Fruit fly (Drosophila melanogaster) whole organism, wandering third instar larva: ENCODE data around the gene CG4835.

Experiments used
- Abd-B ChIP-seq: fragments of >200 bp; optimal IDR thresholded peaks from 2 replicates; lab custom pipeline; 2017; ENCODE audit warnings: missing biosample characterization, missing genetic modification characterization
- CG32264 ChIP-seq: fragments of 200-800 bp; sonication (Bioruptor generic); optimal IDR thresholded peaks from 2 replicates; lab custom pipeline; 2016; ENCODE audit warnings: missing biosample characterization, missing genetic modification characterization
- CG9705 ChIP-seq: fragments of 200-800 bp; sonication (Bioruptor generic); optimal IDR thresholded peaks from 2 replicates; lab custom pipeline; 2018; ENCODE audit warnings: missing biosample characterization, mild to moderate bottlenecking, missing genetic modification characterization
- CrebA ChIP-seq: fragments of 200-800 bp; sonication (Bioruptor generic); optimal IDR thresholded peaks from 2 replicates; lab custom pipeline; 2016; ENCODE audit warnings: missing biosample characterization, mild to moderate bottlenecking, missing genetic modification characterization, borderline replicate concordance
- Dfd ChIP-seq: fragments of >200 bp; optimal IDR thresholded peaks from 2 replicates; lab custom pipeline; 2017; ENCODE audit warnings: missing biosample characterization, missing genetic modification characterization
- Dif ChIP-seq: fragments of 200-275, 200-300 bp; sonication (Bioruptor generic); optimal IDR thresholded peaks from 2 replicates; lab custom pipeline; 2018; ENCODE audit warnings: missing biosample characterization, missing genetic modification characterization; ENCODE audit not compliant: partially characterized antibody
- HLH106 ChIP-seq: fragments of 200-800 bp; optimal IDR thresholded peaks from 3 replicates; lab custom pipeline; 2019; ENCODE audit warnings: missing biosample characterization, mild to moderate bottlenecking, missing genetic modification characterization, moderate library complexity
- Hnf4 ChIP-seq: fragments of 200-800 bp; sonication (Bioruptor generic); optimal IDR thresholded peaks from 2 replicates; lab custom pipeline; 2016; ENCODE audit warnings: missing biosample characterization, mild to moderate bottlenecking, missing genetic modification characterization
- Hr78 ChIP-seq: fragments of >200 bp; optimal IDR thresholded peaks from 2 replicates; lab custom pipeline; 2017; ENCODE audit warnings: missing biosample characterization, missing genetic modification characterization
- Hr83 ChIP-seq: fragments of 200-300 bp; sonication (Bioruptor generic); optimal IDR thresholded peaks from 2 replicates; lab custom pipeline; 2016; ENCODE audit warnings: missing biosample characterization, mild to moderate bottlenecking, missing genetic modification characterization, moderate library complexity; ENCODE audit not compliant: poor library complexity, severe bottlenecking
- Jra ChIP-seq: sonication (Bioruptor generic); optimal IDR thresholded peaks from 2 replicates; lab custom pipeline; 2016; ENCODE audit warnings: missing biosample characterization, missing genetic modification characterization
- N ChIP-seq: fragments of >200 bp; optimal IDR thresholded peaks from 2 replicates; lab custom pipeline; 2018; ENCODE audit warnings: missing biosample characterization, missing external identifiers, missing genetic modification characterization
- OdsH ChIP-seq: fragments of 200-800 bp; sonication (Bioruptor generic); optimal IDR thresholded peaks from 2 replicates; lab custom pipeline; 2016; ENCODE audit warnings: missing biosample characterization, mild to moderate bottlenecking, missing genetic modification characterization
- Rel ChIP-seq, 2 experiments: fragments of 200-800 bp; sonication (Bioruptor generic) in 1 of 2; optimal IDR thresholded peaks; 2 replicates in 1 of 2; 3 replicates in 1 of 2; lab custom pipeline; 2016 to 2019; ENCODE audit warnings: mild to moderate bottlenecking in 2 of 2, missing biosample characterization in 2 of 2, missing genetic modification characterization in 2 of 2, moderate library complexity in 1 of 2
- Sp1 ChIP-seq: fragments of 200-800 bp; sonication (Bioruptor generic); optimal IDR thresholded peaks from 3 replicates; lab custom pipeline; 2019; ENCODE audit warnings: missing biosample characterization, mild to moderate bottlenecking, missing genetic modification characterization, moderate library complexity
- Vsx2 ChIP-seq: fragments of 200-300, 225-300 bp; sonication (Bioruptor generic); optimal IDR thresholded peaks from 2 replicates; lab custom pipeline; 2018; ENCODE audit warnings: missing biosample characterization, missing genetic modification characterization; ENCODE audit not compliant: partially characterized antibody
- br ChIP-seq: fragments of 200-800 bp; sonication (Bioruptor generic); optimal IDR thresholded peaks from 2 replicates; lab custom pipeline; 2016; ENCODE audit warnings: missing biosample characterization, missing genetic modification characterization
- brk ChIP-seq: fragments of 200-800 bp; sonication (Bioruptor generic); optimal IDR thresholded peaks from 2 replicates; lab custom pipeline; 2016; ENCODE audit warnings: missing biosample characterization, mild to moderate bottlenecking, missing genetic modification characterization
- dl ChIP-seq, 2 experiments: fragments of 175-275, 200-275 bp in 1 of 2; fragments of 200-275 bp in 1 of 2; sonication (Bioruptor generic); optimal IDR thresholded peaks; lab custom pipeline; 2018; ENCODE audit warnings: mild to moderate bottlenecking in 2 of 2, missing biosample characterization in 2 of 2, missing genetic modification characterization in 2 of 2, moderate library complexity in 2 of 2; ENCODE audit not compliant: partially characterized antibody in 2 of 2, insufficient read depth in 1 of 2
- dmrt93B ChIP-seq: fragments of 200-800 bp; sonication (Bioruptor generic); optimal IDR thresholded peaks from 2 replicates; lab custom pipeline; 2018; ENCODE audit warnings: missing biosample characterization, mild to moderate bottlenecking, missing genetic modification characterization
- dsf ChIP-seq: sonication (Bioruptor generic); optimal IDR thresholded peaks from 2 replicates; lab custom pipeline; 2016; ENCODE audit warnings: missing biosample characterization, missing genetic modification characterization, borderline replicate concordance
- ey ChIP-seq: fragments of 200-800 bp; sonication (Bioruptor generic); optimal IDR thresholded peaks from 2 replicates; lab custom pipeline; 2016; ENCODE audit warnings: missing biosample characterization, missing genetic modification characterization
- foxo ChIP-seq, 2 experiments: fragments of 200-800 bp; sonication (Bioruptor generic); optimal IDR thresholded peaks; 2 replicates in 1 of 2; 3 replicates in 1 of 2; lab custom pipeline; 2016 to 2017; ENCODE audit warnings: missing biosample characterization in 2 of 2, missing genetic modification characterization in 2 of 2
- fru ChIP-seq: fragments of 200-800 bp; sonication (Bioruptor generic); optimal IDR thresholded peaks from 3 replicates; lab custom pipeline; 2016; ENCODE audit warnings: missing biosample characterization, mild to moderate bottlenecking, missing genetic modification characterization
- jim ChIP-seq: fragments of 175-275, 200-325 bp; sonication (Bioruptor generic); optimal IDR thresholded peaks from 2 replicates; lab custom pipeline; 2016; ENCODE audit warnings: missing biosample characterization, mild to moderate bottlenecking, missing genetic modification characterization
- lola ChIP-seq: fragments of >200 bp; optimal IDR thresholded peaks from 2 replicates; lab custom pipeline; 2017; ENCODE audit warnings: missing biosample characterization, missing genetic modification characterization
- pan ChIP-seq: fragments of >200 bp; optimal IDR thresholded peaks from 2 replicates; lab custom pipeline; 2017
- rgr ChIP-seq: fragments of 200-800 bp; sonication (Bioruptor generic); optimal IDR thresholded peaks from 3 replicates; lab custom pipeline; 2016; ENCODE audit warnings: missing biosample characterization, mild to moderate bottlenecking, missing genetic modification characterization
- sage ChIP-seq: fragments of 200-800 bp; sonication (Bioruptor generic); optimal IDR thresholded peaks from 2 replicates; lab custom pipeline; 2016; ENCODE audit warnings: missing biosample characterization, mild to moderate bottlenecking, missing genetic modification characterization
- sv ChIP-seq: fragments of 200-800 bp; sonication (Bioruptor generic); optimal IDR thresholded peaks from 3 replicates; lab custom pipeline; 2016; ENCODE audit warnings: missing biosample characterization, missing genetic modification characterization
- tai ChIP-seq: sonication (Bioruptor generic); optimal IDR thresholded peaks from 2 replicates; lab custom pipeline; 2016; ENCODE audit warnings: missing biosample characterization, missing genetic modification characterization
- usp ChIP-seq: fragments of >200 bp; optimal IDR thresholded peaks from 2 replicates; lab custom pipeline; 2017; ENCODE audit warnings: missing biosample characterization, missing genetic modification characterization
- woc ChIP-seq: sonication (Bioruptor generic); optimal IDR thresholded peaks from 2 replicates; lab custom pipeline; 2016; ENCODE audit warnings: missing biosample characterization, mild to moderate bottlenecking, missing genetic modification characterization

CG4835 gene

dm6 chr3L:5479490-5479889, at the start of gene CG4835:
TSS of gene CG4835 (plus strand) at chr3L:5479790.
- TF ChIP-seq Dfd (GFP tag; lab: Kevin White, UChicago): no peak
- no peak for TF ChIP-seq pan
- no peak for TF ChIP-seq HLH106 (tag; lab: Kevin White, UChicago)
- no peak for TF ChIP-seq brk
- TF ChIP-seq Abd-B (GFP tag; lab: Kevin White, UChicago): no peak
- TF ChIP-seq Dif (GFP tag; lab: Kevin White, UChicago): no peak
- no peak for TF ChIP-seq dsf (GFP tag; lab: Kevin White, UChicago)
- no peak for TF ChIP-seq OdsH
- no peak for TF ChIP-seq sv (GFP tag; lab: Kevin White, UChicago)
- no peak for TF ChIP-seq CrebA (GFP tag; lab: Kevin White, UChicago)
- TF ChIP-seq Hr78 (GFP tag; lab: Kevin White, UChicago): no peak
- TF ChIP-seq dl (GFP tag; optimal IDR thresholded peaks at IDR 0.05; lab: Kevin White, UChicago; ENCODE audit: insufficient read depth in 1 of 2, partially characterized antibody in 2 of 2): no peak
- TF ChIP-seq CG9705: no peak
- TF ChIP-seq fru (GFP tag; lab: Kevin White, UChicago): no peak

- TF ChIP-seq usp (GFP tag; lab: Kevin White, UChicago) (no peak), dl (GFP tag; optimal IDR thresholded peaks at IDR 0.05; lab: Kevin White, UChicago; ENCODE audit: insufficient read depth in 1 of 2, partially characterized antibody in 2 of 2) (no peak), tai (no peak), lola (no peak), Hnf4 (GFP tag; lab: Kevin White, UChicago) (no peak), woc (GFP tag; lab: Kevin White, UChicago) (no peak), N (GFP tag; lab: Kevin White, UChicago) (no peak), br (GFP tag; lab: Kevin White, UChicago) (no peak), OdsH (no peak), rgr (GFP tag; lab: Kevin White, UChicago) (no peak), sv (GFP tag; lab: Kevin White, UChicago) (no peak), jim (GFP tag; lab: Kevin White, UChicago) (no peak), HLH106 (tag; lab: Kevin White, UChicago) (no peak), pan (no peak), Abd-B (GFP tag; lab: Kevin White, UChicago) (no peak), brk (no peak), dmrt93B (no peak), ey (GFP tag; lab: Kevin White, UChicago) (no peak)
Observed at dm6 chr3L:5447087-5447486, 32.5 kb upstream of the CG4835 start.

- TF ChIP-seq Rel (GFP tag; optimal IDR thresholded peaks at IDR 0.05; lab: Kevin White, UChicago) (no peak), Rel (tag; optimal IDR thresholded peaks at IDR 0.05; lab: Kevin White, UChicago) (no peak), Dfd (GFP tag; lab: Kevin White, UChicago) (peak; percentile 32)
Observed at dm6 chr3L:5447843-5448242, 31.7 kb upstream of the CG4835 start.

- TF ChIP-seq Vsx2 (GFP tag; lab: Kevin White, UChicago) (peak; percentile 16), CrebA (GFP tag; lab: Kevin White, UChicago) (no peak)
Observed at dm6 chr3L:5452490-5453030, 27.0 kb upstream of the CG4835 start.

dm6 chr3L:5498858-5499257, 19.3 kb downstream of the CG4835 start, which contains the start of gene blanks:
TSS of gene blanks (minus strand) at chr3L:5498958.
- TF ChIP-seq Dfd (GFP tag; lab: Kevin White, UChicago): no peak
- TF ChIP-seq jim (GFP tag; lab: Kevin White, UChicago): no peak
- no peak for TF ChIP-seq pan
- no peak for TF ChIP-seq dl (GFP tag; optimal IDR thresholded peaks at IDR 0.05; lab: Kevin White, UChicago; ENCODE audit: insufficient read depth in 1 of 2, partially characterized antibody in 2 of 2)
- TF ChIP-seq usp (GFP tag; lab: Kevin White, UChicago): no peak
- no peak for TF ChIP-seq Rel (GFP tag; optimal IDR thresholded peaks at IDR 0.05; lab: Kevin White, UChicago)
- TF ChIP-seq Rel (tag; optimal IDR thresholded peaks at IDR 0.05; lab: Kevin White, UChicago): no peak
- no peak for TF ChIP-seq woc (GFP tag; lab: Kevin White, UChicago)

dm6 chr3L:5510760-5511159, 31.2 kb downstream of the CG4835 start, which contains the start of gene CG34342:
TSS of gene CG34342 (minus strand) at chr3L:5510860.
- TF ChIP-seq sv (GFP tag; lab: Kevin White, UChicago) (no peak), dsf (GFP tag; lab: Kevin White, UChicago) (no peak), Abd-B (GFP tag; lab: Kevin White, UChicago) (no peak), brk (no peak), CG32264 (GFP tag; lab: Kevin White, UChicago) (no peak), ey (GFP tag; lab: Kevin White, UChicago) (no peak), jim (GFP tag; lab: Kevin White, UChicago) (no peak), HLH106 (tag; lab: Kevin White, UChicago) (no peak), sage (GFP tag; lab: Kevin White, UChicago) (no peak), Vsx2 (GFP tag; lab: Kevin White, UChicago) (no peak), Hnf4 (GFP tag; lab: Kevin White, UChicago) (no peak), usp (GFP tag; lab: Kevin White, UChicago) (no peak), Sp1 (GFP tag; lab: Kevin White, UChicago) (no peak), foxo (GFP tag; optimal IDR thresholded peaks at IDR 0.05; lab: Kevin White, UChicago) (no peak), Hr83 (no peak), dl (GFP tag; optimal IDR thresholded peaks at IDR 0.05; lab: Kevin White, UChicago; ENCODE audit: insufficient read depth in 1 of 2, partially characterized antibody in 2 of 2) (no peak), Jra (GFP tag; lab: Kevin White, UChicago) (no peak), rgr (GFP tag; lab: Kevin White, UChicago) (no peak), Dfd (GFP tag; lab: Kevin White, UChicago) (no peak), Rel (GFP tag; optimal IDR thresholded peaks at IDR 0.05; lab: Kevin White, UChicago) (no peak), Rel (tag; optimal IDR thresholded peaks at IDR 0.05; lab: Kevin White, UChicago) (no peak)
